2 worm cellular contexts compared by ENCODE assay signal in genomic region chrIII:1558441-1559159, ce11.
TF ChIP-seq lines count a peak whose summit lies in the region.

TSS of gene eelo-1 (minus strand) at chrIII:1558529.
TSS of gene Y67D2.2 (plus strand) at chrIII:1558800.

TF ChIP-seq in whole organism, L1 larva, 84 proteins besides CTCF, POLR2A, EP300 and RAD21 (continued from another document):
- peak; percentile 50 for TF ChIP-seq lin-15B (tag; optimal IDR thresholded peaks at IDR 0.05; lab: Kevin White, UChicago)
- peak; percentile 83 for TF ChIP-seq nhr-47 (tag; optimal IDR thresholded peaks at IDR 0.05; lab: Kevin White, UChicago)
- TF ChIP-seq Y116A8C.19 (tag; optimal IDR thresholded peaks at IDR 0.05; lab: Kevin White, UChicago; ENCODE audit: borderline replicate concordance) = no peak
- TF ChIP-seq mef-2 (tag; optimal IDR thresholded peaks at IDR 0.05; lab: Kevin White, UChicago) = no peak
- no peak for TF ChIP-seq sptf-1 (tag; optimal IDR thresholded peaks at IDR 0.05; lab: Kevin White, UChicago)
- 0 out of 2 replicates have a peak, but pooled peaks have one; percentile 12 for TF ChIP-seq mab-9 (GFP tag; IDR thresholded peaks at IDR 0.05; lab: Robert Waterston, UW)
- peak; percentile 80 for TF ChIP-seq snu-23 (GFP tag; optimal IDR thresholded peaks at IDR 0.05; lab: Kevin White, UChicago)
- peak; percentile 35 for TF ChIP-seq snpc-4 (tag; optimal IDR thresholded peaks at IDR 0.05; lab: Kevin White, UChicago)
- TF ChIP-seq hpl-2 (GFP tag; optimal IDR thresholded peaks at IDR 0.05; lab: Kevin White, UChicago) = no peak
- peak; percentile 55 to 80 for TF ChIP-seq efl-1 (optimal IDR thresholded peaks at IDR 0.05; lab: Kevin White, UChicago)
- TF ChIP-seq efl-1 (GFP tag; optimal IDR thresholded peaks at IDR 0.05 in 1 of 2; lab: Kevin White, UChicago) = peak; percentile 74 to 97
- peak; percentile 57 for TF ChIP-seq isw-1 (GFP tag; IDR thresholded peaks at IDR 0.05; lab: Robert Waterston, UW)
- TF ChIP-seq nhr-85 (tag; lab: Kevin White, UChicago) = peak; percentile 59
- peak; percentile 20 for TF ChIP-seq lin-13 (GFP tag; optimal IDR thresholded peaks at IDR 0.05; lab: Kevin White, UChicago)
- TF ChIP-seq ceh-82 (tag; optimal IDR thresholded peaks at IDR 0.05; lab: Kevin White, UChicago) = peak; percentile 52 to 82 (median 63)
- peak; percentile 54 for TF ChIP-seq lin-14 (GFP tag; optimal IDR thresholded peaks at IDR 0.05; lab: Kevin White, UChicago)
- TF ChIP-seq sox-4 (tag; optimal IDR thresholded peaks at IDR 0.05; lab: Kevin White, UChicago) = peak; percentile 53

TF ChIP-seq in whole organism, L4 larva, 104 proteins besides CTCF, POLR2A, EP300 and RAD21 (continued from another document):
- TF ChIP-seq lin-29 (GFP tag; IDR thresholded peaks at IDR 0.05; lab: Robert Waterston, UW) (no peak), dmd-8 (GFP tag; IDR thresholded peaks at IDR 0.05; lab: Robert Waterston, UW) (no peak), mep-1 (tag; optimal IDR thresholded peaks at IDR 0.05; lab: Kevin White, UChicago) (peak; percentile 53), cey-2 (tag; optimal IDR thresholded peaks at IDR 0.05; lab: Kevin White, UChicago; ENCODE audit: borderline replicate concordance, insufficient read depth) (no peak), hif-1 (tag; optimal IDR thresholded peaks at IDR 0.05; lab: Kevin White, UChicago) (no peak), tra-1 (GFP tag; IDR thresholded peaks at IDR 0.05; lab: Robert Waterston, UW) (no peak), daf-12 (tag; optimal IDR thresholded peaks at IDR 0.05; lab: Kevin White, UChicago) (no peak), lin-15B (tag; optimal IDR thresholded peaks at IDR 0.05; lab: Kevin White, UChicago) (no peak), skn-1 (tag; optimal IDR thresholded peaks at IDR 0.05; lab: Kevin White, UChicago) (no peak), mdt-29 (GFP tag; IDR thresholded peaks at IDR 0.05; lab: Robert Waterston, UW) (no peak), nhr-6 (tag; optimal IDR thresholded peaks at IDR 0.05; lab: Kevin White, UChicago) (no peak), lir-3 (tag; optimal IDR thresholded peaks at IDR 0.05; lab: Kevin White, UChicago) (no peak), ceh-20 (GFP tag; IDR thresholded peaks at IDR 0.05; lab: Robert Waterston, UW) (no peak), snpc-1.2 (GFP tag; IDR thresholded peaks at IDR 0.05; lab: Robert Waterston, UW) (no peak), fos-1 (tag; optimal IDR thresholded peaks at IDR 0.05; lab: Kevin White, UChicago) (no peak), F26F4.8 (GFP tag; conservative IDR thresholded peaks at IDR 0.05; lab: Robert Waterston, UW) (no peak), zfp-3 (GFP tag; conservative IDR thresholded peaks at IDR 0.05; lab: Robert Waterston, UW) (no peak), ctbp-1 (GFP tag; IDR thresholded peaks at IDR 0.05; lab: Robert Waterston, UW) (no peak), fkh-10 (GFP tag; optimal IDR thresholded peaks at IDR 0.05; lab: Kevin White, UChicago) (no peak), dmd-9 (GFP tag; IDR thresholded peaks at IDR 0.05; lab: Robert Waterston, UW) (no peak), arid-1 (GFP tag; conservative IDR thresholded peaks at IDR 0.05; lab: Robert Waterston, UW) (no peak), daf-8 (GFP tag; IDR thresholded peaks at IDR 0.05; lab: Robert Waterston, UW) (no peak), nhr-102 (tag; optimal IDR thresholded peaks at IDR 0.05; lab: Kevin White, UChicago) (peak; percentile 7)
